Fruit fly (Drosophila melanogaster): ENCODE data around the gene RpS5a.

DNA sequence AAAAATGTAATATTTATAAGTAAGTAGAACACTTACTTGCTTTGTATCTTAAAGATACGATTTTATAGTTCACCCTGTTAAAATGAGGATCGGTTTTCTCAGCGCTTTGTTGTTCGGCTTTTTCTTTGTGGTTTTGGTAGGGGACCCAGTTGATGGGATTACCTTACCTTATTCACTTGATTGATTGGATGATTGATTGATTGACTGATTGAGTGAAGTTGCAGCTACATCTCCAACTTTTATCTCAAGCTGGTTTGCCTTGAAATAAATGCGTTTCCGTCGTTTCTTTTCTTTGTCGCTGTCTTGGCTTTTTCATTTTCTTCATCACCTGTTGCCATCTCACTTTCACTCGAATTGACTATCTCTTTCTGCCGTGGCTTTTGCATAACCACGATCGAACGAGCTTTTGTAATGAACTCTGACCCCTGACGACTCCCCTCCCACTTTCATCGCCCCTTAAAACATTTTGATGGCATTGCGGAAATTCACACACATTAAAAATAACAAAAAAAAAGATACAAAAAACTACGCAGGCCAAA lies 24.8 kb upstream of the RpS5a start:
- no peak for TF ChIP-seq cnc (optimal IDR thresholded peaks at IDR 0.05)
- no peak for TF ChIP-seq CG12768 (GFP tag; optimal IDR thresholded peaks at IDR 0.05)
- TF ChIP-seq cic (GFP tag; optimal IDR thresholded peaks at IDR 0.05), result no peak
- TF ChIP-seq Clk (GFP tag; optimal IDR thresholded peaks at IDR 0.05), result no peak
- TF ChIP-seq toe (GFP tag; optimal IDR thresholded peaks at IDR 0.05), result no peak
- no peak for TF ChIP-seq CG14711 (tag; optimal IDR thresholded peaks at IDR 0.05)
